Fruit fly (Drosophila melanogaster) whole organism, embryonic: ENCODE measurements around the gene CG14054.

Experiments used
- Adf1 ChIP-seq: fragments of 200-800 bp; sonication (Bioruptor generic); IDR thresholded peaks from 2 replicates; pipeline ENCODE4 v1.3.6; 2022; ENCODE audit warnings: missing biosample characterization, missing genetic modification characterization
- Aef1 ChIP-seq: fragments of 200-800 bp; sonication (Bioruptor generic); IDR thresholded peaks from 3 replicates; pipeline ENCODE4 v1.3.6; 2022; ENCODE audit warnings: missing biosample characterization, missing genetic modification characterization
- B-H2 ChIP-seq: fragments of 200-800 bp; sonication (Bioruptor generic); optimal IDR thresholded peaks from 2 replicates; lab custom pipeline; 2018; ENCODE audit warnings: missing biosample characterization, mild to moderate bottlenecking, missing genetic modification characterization
- Bgb ChIP-seq: fragments of 200-800 bp; sonication (Bioruptor generic); IDR thresholded peaks from 2 replicates; pipeline ENCODE4 v1.3.6; 2022; ENCODE audit warnings: missing biosample characterization, missing genetic modification characterization; ENCODE audit not compliant: partially characterized antibody
- CG10209 ChIP-seq: fragments of 200-800 bp; sonication (Bioruptor generic); optimal IDR thresholded peaks from 3 replicates; lab custom pipeline; 2017; ENCODE audit warnings: missing biosample characterization, mild to moderate bottlenecking, missing genetic modification characterization, missing genetic modification reagents
- CG10267 ChIP-seq: fragments of 200-800 bp; sonication (Bioruptor generic); optimal IDR thresholded peaks from 2 replicates; lab custom pipeline; 2018; ENCODE audit warnings: missing biosample characterization, mild to moderate bottlenecking, missing genetic modification characterization, moderate library complexity
- CG10462 ChIP-seq: fragments of 200-800 bp; sonication (Bioruptor generic); optimal IDR thresholded peaks from 2 replicates; lab custom pipeline; 2016; ENCODE audit warnings: missing biosample characterization, missing genetic modification characterization
- CG12071 ChIP-seq: fragments of 200-800 bp; sonication (Bioruptor generic); optimal IDR thresholded peaks from 3 replicates; lab custom pipeline; 2018; ENCODE audit warnings: missing biosample characterization, mild to moderate bottlenecking, missing genetic modification characterization
- CG13894 ChIP-seq: fragments of 200-800 bp; sonication (Bioruptor generic); optimal IDR thresholded peaks from 3 replicates; lab custom pipeline; 2018; ENCODE audit warnings: missing biosample characterization, mild to moderate bottlenecking, missing genetic modification characterization, moderate library complexity
- CG14667 ChIP-seq: fragments of 200-800 bp; sonication (Bioruptor generic); IDR thresholded peaks from 2 replicates; pipeline ENCODE4 v1.3.6; 2022; ENCODE audit warnings: missing biosample characterization, missing genetic modification characterization
- CG15269 ChIP-seq: fragments of 200-800 bp; sonication (Bioruptor generic); optimal IDR thresholded peaks from 2 replicates; lab custom pipeline; 2018; ENCODE audit warnings: missing biosample characterization, mild to moderate bottlenecking, missing genetic modification characterization, moderate library complexity
- CG18619 ChIP-seq: fragments of 200-800 bp; sonication (Bioruptor generic); optimal IDR thresholded peaks from 3 replicates; lab custom pipeline; 2017; ENCODE audit warnings: missing biosample characterization, mild to moderate bottlenecking, missing genetic modification characterization
- CG2116 ChIP-seq: fragments of 200-800 bp; sonication (Bioruptor generic); optimal IDR thresholded peaks from 3 replicates; lab custom pipeline; 2018; ENCODE audit warnings: missing biosample characterization, mild to moderate bottlenecking, missing genetic modification characterization
- CG4424 ChIP-seq: fragments of 200-800 bp; sonication (Bioruptor generic); optimal IDR thresholded peaks from 3 replicates; lab custom pipeline; 2016; ENCODE audit warnings: missing biosample characterization, missing genetic modification characterization
- CG5245 ChIP-seq: fragments of 200-800 bp; sonication (Bioruptor generic); optimal IDR thresholded peaks from 3 replicates; lab custom pipeline; 2016; ENCODE audit warnings: missing biosample characterization, missing genetic modification characterization
- CG6854 ChIP-seq: fragments of 200-800 bp; sonication (Bioruptor generic); optimal IDR thresholded peaks from 3 replicates; lab custom pipeline; 2017; ENCODE audit warnings: missing biosample characterization, mild to moderate bottlenecking, missing genetic modification characterization
- CG7556 ChIP-seq: fragments of 200-800 bp; sonication (Bioruptor generic); optimal IDR thresholded peaks from 2 replicates; lab custom pipeline; 2017; ENCODE audit warnings: missing biosample characterization, mild to moderate bottlenecking, missing genetic modification characterization
- CG7963 ChIP-seq: fragments of 200-800 bp; sonication (Bioruptor generic); IDR thresholded peaks from 3 replicates; pipeline ENCODE4 v1.3.6; 2022; ENCODE audit warnings: missing biosample characterization, missing genetic modification characterization; ENCODE audit not compliant: partially characterized antibody
- CG9727 ChIP-seq: fragments of 200-800 bp; sonication (Bioruptor generic); optimal IDR thresholded peaks from 3 replicates; lab custom pipeline; 2017; ENCODE audit warnings: missing biosample characterization, mild to moderate bottlenecking, missing genetic modification characterization
- D ChIP-seq, 2 experiments: fragments of 200-800 bp in 1 of 2; fragments of >200 bp in 1 of 2; sonication (Bioruptor generic) in 1 of 2; optimal IDR thresholded peaks; 2 replicates in 1 of 2; 3 replicates in 1 of 2; lab custom pipeline; 2017; ENCODE audit warnings: mild to moderate bottlenecking in 1 of 2, missing biosample characterization in 1 of 2, missing genetic modification characterization in 1 of 2, missing genetic modification reagents in 1 of 2
- Dad ChIP-seq: fragments of 200-800 bp; sonication (Bioruptor generic); optimal IDR thresholded peaks from 3 replicates; lab custom pipeline; 2016; ENCODE audit warnings: missing biosample characterization, missing genetic modification characterization
- Vsx1 ChIP-seq: fragments of 200-800 bp; sonication (Bioruptor generic); optimal IDR thresholded peaks from 2 replicates; lab custom pipeline; 2017; ENCODE audit warnings: missing biosample characterization, mild to moderate bottlenecking, missing genetic modification characterization, missing genetic modification reagents
- aop ChIP-seq: fragments of 200-800 bp; sonication (Bioruptor generic); IDR thresholded peaks from 2 replicates; pipeline ENCODE4 v1.3.6; 2022; ENCODE audit warnings: missing biosample characterization, missing genetic modification characterization
- ash1 ChIP-seq: fragments of 200-800 bp; sonication (Bioruptor generic); optimal IDR thresholded peaks from 2 replicates; lab custom pipeline; 2018; ENCODE audit warnings: missing biosample characterization, mild to moderate bottlenecking, missing genetic modification characterization
- ato ChIP-seq: fragments of 200-800 bp; sonication (Bioruptor generic); IDR thresholded peaks from 2 replicates; pipeline ENCODE4 v1.3.6; 2022; ENCODE audit warnings: missing biosample characterization, missing genetic modification characterization; ENCODE audit not compliant: partially characterized antibody
- bowl ChIP-seq: fragments of 200-800 bp; sonication (Bioruptor generic); IDR thresholded peaks from 2 replicates; pipeline ENCODE4 v1.3.6; 2022; ENCODE audit warnings: missing biosample characterization, missing genetic modification characterization
- caup ChIP-seq: fragments of 200-800 bp; sonication (Bioruptor generic); optimal IDR thresholded peaks from 3 replicates; lab custom pipeline; 2017; ENCODE audit warnings: missing biosample characterization, mild to moderate bottlenecking, missing genetic modification characterization, moderate library complexity; ENCODE audit not compliant: severe bottlenecking
- en ChIP-seq: fragments of 200-800 bp; sonication (Bioruptor generic); optimal IDR thresholded peaks from 2 replicates; lab custom pipeline; 2016; ENCODE audit warnings: missing biosample characterization, missing genetic modification characterization
- fru ChIP-seq: fragments of >200 bp; optimal IDR thresholded peaks from 2 replicates; lab custom pipeline; 2017
- gfzf ChIP-seq: fragments of 200-800 bp; sonication (Bioruptor generic); optimal IDR thresholded peaks from 2 replicates; lab custom pipeline; 2016; ENCODE audit warnings: missing biosample characterization, mild to moderate bottlenecking, missing genetic modification characterization, moderate library complexity
- hbn ChIP-seq: fragments of 200-800 bp; sonication (Bioruptor generic); IDR thresholded peaks from 2 replicates; pipeline ENCODE4 v1.3.6; 2022; ENCODE audit warnings: missing biosample characterization, missing genetic modification characterization; ENCODE audit not compliant: partially characterized antibody
- jing ChIP-seq: fragments of 200-800 bp; sonication (Bioruptor generic); optimal IDR thresholded peaks from 2 replicates; lab custom pipeline; 2018; ENCODE audit warnings: missing biosample characterization, mild to moderate bottlenecking, missing genetic modification characterization
- org-1 ChIP-seq: fragments of 200-800 bp; sonication (Bioruptor generic); optimal IDR thresholded peaks from 2 replicates; lab custom pipeline; 2017; ENCODE audit warnings: missing biosample characterization, missing genetic modification characterization
- pan ChIP-seq, 4 experiments: fragments of >200 bp in 3 of 4; fragments of 200-800 bp in 1 of 4; sonication (Bioruptor generic) in 1 of 4; optimal IDR thresholded peaks in 3 of 4; IDR thresholded peaks in 1 of 4; 2 replicates each; pipeline versions ENCODE4 v1.3.6 to Lab custom; 2017 to 2022; ENCODE audit warnings: missing biosample characterization in 2 of 4, missing genetic modification characterization in 2 of 4, mixed read lengths in 1 of 4
- pho ChIP-seq: fragments of 200-800 bp; sonication (Bioruptor generic); optimal IDR thresholded peaks from 2 replicates; lab custom pipeline; 2016; ENCODE audit warnings: missing biosample characterization, missing genetic modification characterization
- phol ChIP-seq: fragments of 200-800 bp; sonication (Bioruptor generic); optimal IDR thresholded peaks from 3 replicates; lab custom pipeline; 2018; ENCODE audit warnings: missing biosample characterization, mild to moderate bottlenecking, missing genetic modification characterization, moderate library complexity
- prd ChIP-seq, 3 experiments: fragments of >200 bp in 2 of 3; fragments of 200-800 bp in 1 of 3; sonication (Bioruptor generic) in 1 of 3; optimal IDR thresholded peaks in 2 of 3; IDR thresholded peaks in 1 of 3; 2 replicates in 2 of 3; 3 replicates in 1 of 3; pipeline versions ENCODE4 v1.3.6 to Lab custom; 2017 to 2022; ENCODE audit warnings: missing biosample characterization in 1 of 3, missing genetic modification characterization in 1 of 3
- sens-2 ChIP-seq: fragments of 200-800 bp; sonication (Bioruptor generic); IDR thresholded peaks from 2 replicates; pipeline ENCODE4 v1.3.6; 2022; ENCODE audit warnings: missing biosample characterization, missing genetic modification characterization
- shn ChIP-seq: fragments of 200-800 bp; sonication (Bioruptor generic); optimal IDR thresholded peaks from 3 replicates; lab custom pipeline; 2016; ENCODE audit warnings: missing biosample characterization, missing genetic modification characterization
- sqz ChIP-seq: fragments of 200-800 bp; sonication (Bioruptor generic); optimal IDR thresholded peaks from 3 replicates; lab custom pipeline; 2018; ENCODE audit warnings: missing biosample characterization, mild to moderate bottlenecking, missing genetic modification characterization
- tll ChIP-seq, 2 experiments: fragments of 200-800 bp in 1 of 2; fragments of >200 bp in 1 of 2; sonication (Bioruptor generic) in 1 of 2; optimal IDR thresholded peaks; 2 replicates each; lab custom pipeline; 2017 to 2019; ENCODE audit warnings: missing biosample characterization in 2 of 2, missing genetic modification characterization in 2 of 2, mild to moderate bottlenecking in 1 of 2, moderate library complexity in 1 of 2
- trh ChIP-seq: fragments of 200-800 bp; sonication (Bioruptor generic); optimal IDR thresholded peaks from 2 replicates; lab custom pipeline; 2016; ENCODE audit warnings: missing biosample characterization, missing genetic modification characterization
- twi ChIP-seq: fragments of 200-800 bp; optimal IDR thresholded peaks from 2 replicates; lab custom pipeline; 2019; ENCODE audit warnings: missing biosample characterization, mild to moderate bottlenecking, missing genetic modification characterization, moderate library complexity
- unpg ChIP-seq: fragments of 200-800 bp; sonication (Bioruptor generic); optimal IDR thresholded peaks from 3 replicates; lab custom pipeline; 2018; ENCODE audit warnings: missing biosample characterization, mild to moderate bottlenecking, missing genetic modification characterization, moderate library complexity
- vnd ChIP-seq: fragments of 200-800 bp; sonication (Bioruptor generic); IDR thresholded peaks from 3 replicates; pipeline ENCODE4 v1.3.6; 2022; ENCODE audit warnings: missing biosample characterization, missing genetic modification characterization; ENCODE audit not compliant: partially characterized antibody
- zen2 ChIP-seq: fragments of 200-800 bp; sonication (Bioruptor generic); IDR thresholded peaks from 3 replicates; pipeline ENCODE4 v1.3.6; 2022; ENCODE audit warnings: missing biosample characterization, missing genetic modification characterization; ENCODE audit not compliant: partially characterized antibody
- zfh2 ChIP-seq: fragments of 200-800 bp; sonication (Bioruptor generic); optimal IDR thresholded peaks from 2 replicates; lab custom pipeline; 2016; ENCODE audit warnings: missing biosample characterization, missing genetic modification characterization

CG14054 gene

DNA sequence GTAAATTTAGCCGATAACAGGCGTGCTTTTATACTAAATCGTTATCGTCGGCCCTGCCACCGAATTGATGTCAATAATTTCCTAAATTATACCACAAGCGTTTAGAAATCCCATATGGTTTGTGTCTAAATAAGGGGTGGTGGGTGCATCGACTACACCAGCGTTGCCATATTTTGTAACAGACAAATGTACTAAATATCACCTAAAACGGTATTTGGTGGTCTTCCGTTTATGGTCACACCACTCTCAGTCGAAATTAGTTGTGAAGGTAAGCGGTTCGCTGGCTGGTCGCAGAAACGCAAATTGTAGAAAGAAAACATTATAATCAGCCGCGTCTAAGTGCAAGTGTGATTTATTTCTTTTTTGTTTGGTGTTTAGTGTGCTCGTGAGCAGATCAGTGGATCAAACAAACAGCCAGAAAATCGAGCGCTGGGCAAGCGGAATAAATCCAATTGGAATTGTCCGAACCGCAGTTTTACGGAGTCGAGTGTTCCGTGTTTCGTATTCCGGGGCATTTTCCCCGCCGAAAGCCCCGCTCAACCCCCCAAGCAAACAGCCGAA lies 14.3 kb upstream of the CG14054 start, which contains the start of the genes CG16903 and Unc-76 (continued):
- TF ChIP-seq tll (GFP tag; optimal IDR thresholded peaks at IDR 0.05; lab: Kevin White, UChicago) (no peak), fru (lab: Kevin White, UChicago) (no peak), CG18619 (GFP tag; lab: Kevin White, UChicago) (no peak), CG5245 (no peak), pan (optimal IDR thresholded peaks at IDR 0.05; lab: Kevin White, UChicago) (no peak), pan (GFP tag; optimal IDR thresholded peaks at IDR 0.05 in 1 of 2, IDR thresholded peaks at IDR 0.05 in 1 of 2) (no peak), CG6854 (peak; percentile 31), CG10267 (tag; lab: Kevin White, UChicago) (peak; percentile 81), D (optimal IDR thresholded peaks at IDR 0.05; lab: Kevin White, UChicago) (no peak), D (GFP tag; optimal IDR thresholded peaks at IDR 0.05; lab: Kevin White, UChicago) (no peak), CG2116 (peak; percentile 97), CG10462 (GFP tag; lab: Kevin White, UChicago) (no peak), zen2 (GFP tag; lab: Robert Waterston, UW) (no peak), B-H2 (peak; percentile 81), zfh2 (GFP tag; lab: Kevin White, UChicago) (no peak), bowl (GFP tag; lab: Robert Waterston, UW) (0 out of 2 replicates have a peak, but pooled peaks have one; percentile 39), Dad (GFP tag; lab: Kevin White, UChicago) (peak; percentile 24), CG12071 (peak; percentile 53), hbn (peak; percentile 42; the same call in 1 of the 2 replicates), CG9727 (peak; percentile 7), ash1 (GFP tag; lab: Kevin White, UChicago) (no peak), shn (GFP tag; lab: Kevin White, UChicago) (peak; percentile 3), prd (optimal IDR thresholded peaks at IDR 0.05; lab: Kevin White, UChicago) (no peak), prd (GFP tag; IDR thresholded peaks at IDR 0.05; lab: Robert Waterston, UW) (no peak), jing (GFP tag; lab: Kevin White, UChicago) (no peak), phol (tag; lab: Kevin White, UChicago) (peak; percentile 71), Vsx1 (GFP tag; lab: Kevin White, UChicago) (no peak), CG14667 (GFP tag; lab: Robert Waterston, UW) (no peak), sqz (GFP tag; lab: Kevin White, UChicago) (peak; percentile 76), CG15269 (tag; lab: Kevin White, UChicago) (peak; percentile 38), unpg (GFP tag; lab: Kevin White, UChicago) (peak; percentile 36), caup (GFP tag; lab: Kevin White, UChicago) (peak; percentile 57), CG7963 (GFP tag; lab: Robert Waterston, UW) (no peak), aop (GFP tag; lab: Robert Waterston, UW) (no peak), sens-2 (GFP tag; lab: Robert Waterston, UW) (no peak), org-1 (GFP tag; lab: Kevin White, UChicago) (no peak), en (GFP tag; lab: Kevin White, UChicago) (no peak), gfzf (GFP tag; lab: Kevin White, UChicago) (peak; percentile 100), CG7556 (peak; percentile 24), Adf1 (GFP tag; lab: Robert Waterston, UW) (no peak; the same call in 1 of the 2 replicates), twi (peak; percentile 8), pho (peak; percentile 39), Aef1 (GFP tag; lab: Robert Waterston, UW) (no peak), CG10209 (GFP tag; lab: Kevin White, UChicago) (no peak), trh (GFP tag; lab: Kevin White, UChicago) (no peak), CG13894 (peak; percentile 87), Bgb (peak; percentile 56; the same call in 1 of the 2 replicates), vnd (GFP tag; lab: Robert Waterston, UW) (no peak), ato (no peak), CG4424 (GFP tag; lab: Kevin White, UChicago) (no peak)
